Fruit fly (Drosophila melanogaster) whole organism: ENCODE data around the gene mor.

Experiments
- CG8478 ChIP-seq: fragments of >200 bp; optimal IDR thresholded peaks from 2 replicates; lab custom pipeline; 2018; ENCODE audit warnings: inconsistent platforms
- Dll ChIP-seq: fragments of >200 bp; optimal IDR thresholded peaks from 2 replicates; lab custom pipeline; 2017
- psq ChIP-seq: fragments of >200 bp; optimal IDR thresholded peaks from 2 replicates; lab custom pipeline; 2017
- usp ChIP-seq: fragments of >200 bp; optimal IDR thresholded peaks from 2 replicates; lab custom pipeline; 2017; ENCODE audit warnings: missing biosample characterization, missing genetic modification characterization, mixed read lengths

- TF ChIP-seq Dll (lab: Kevin White, UChicago) (no peak), psq (lab: Kevin White, UChicago) (no peak), usp (no peak), CG8478 (lab: Kevin White, UChicago) (no peak)
Measured at dm6 chr3R:15922622-15923574, 49.8 kb downstream of the mor start.
